Worm (Caenorhabditis elegans) whole organism, L3 larva: ENCODE measurements around the gene znf-593.

Experiments
- ama-1 ChIP-seq: fragments of 150-350 bp; optimal IDR thresholded peaks from 2 replicates; lab custom pipeline; 2018
- egl-27 ChIP-seq: sonication (generic microtip); optimal IDR thresholded peaks from 4 replicates; lab custom pipeline; 2017; ENCODE audit warnings: missing biosample characterization, missing genetic modification reagents, missing genetic modification characterization
- eor-1 ChIP-seq, 2 experiments: fragments of 150-350 bp; optimal IDR thresholded peaks; 2 replicates each; lab custom pipeline; 2014 to 2018; ENCODE audit warnings: missing biosample characterization in 2 of 2, missing genetic modification characterization in 2 of 2
- jun-1 ChIP-seq: fragments of 150-350 bp; optimal IDR thresholded peaks from 2 replicates; lab custom pipeline; 2014; ENCODE audit warnings: missing biosample characterization, missing genetic modification reagents, missing genetic modification characterization
- mdl-1 ChIP-seq: fragments of 150-350 bp; optimal IDR thresholded peaks from 2 replicates; lab custom pipeline; 2014; ENCODE audit warnings: missing biosample characterization, missing genetic modification characterization
- nhr-23 ChIP-seq: fragments of 150-350 bp; optimal IDR thresholded peaks from 2 replicates; lab custom pipeline; 2014; ENCODE audit warnings: missing biosample characterization, missing genetic modification reagents, missing genetic modification characterization
- skn-1 ChIP-seq: fragments of 150-350 bp; optimal IDR thresholded peaks from 2 replicates; lab custom pipeline; 2014; ENCODE audit warnings: missing biosample characterization, missing genetic modification characterization

DNA sequence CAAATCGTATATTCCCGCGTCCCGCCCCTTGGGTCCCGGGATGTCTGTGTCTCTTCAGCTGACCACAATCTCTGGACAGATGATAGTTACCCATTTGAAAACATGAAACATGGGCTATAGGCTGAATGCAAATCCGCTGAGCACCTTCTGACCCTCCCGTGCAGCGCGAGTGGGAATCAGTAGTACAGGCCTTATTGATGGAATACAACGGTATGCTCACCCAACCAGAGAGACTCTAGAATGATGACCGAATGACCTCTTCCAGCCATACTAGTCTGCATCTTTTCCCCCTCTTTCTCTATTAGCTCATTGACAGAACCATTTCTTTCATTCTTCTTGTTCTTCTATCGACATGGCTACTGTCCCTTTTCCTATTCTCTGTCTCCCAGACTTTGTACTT lies 11.3 kb downstream of the znf-593 start, which contains the start of gene sdz-33:
- TF ChIP-seq jun-1 (no peak), egl-27 (tag; lab: Kevin White, UChicago) (no peak), eor-1 (tag; optimal IDR thresholded peaks at IDR 0.05; lab: Kevin White, UChicago) (no peak), skn-1 (no peak), mdl-1 (tag; lab: Kevin White, UChicago) (no peak), nhr-23 (no peak), ama-1 (no peak)
